Worm (Caenorhabditis elegans) whole organism, L4/young adult: ENCODE measurements around the gene abf-4.
"Not testable (repeated sequence)": the region's sequence is repeated elsewhere in the genome, so short reads cannot be mapped to it uniquely, and the experiment has no call there.

Source experiments
- dao-5 ChIP-seq: sonication (generic microtip); optimal IDR thresholded peaks from 2 replicates; lab custom pipeline; 2016; ENCODE audit warnings: missing genotype, missing genetic modification characterization, moderate library complexity, missing compliant biosample characterization
- him-1 ChIP-seq: sonication (generic microtip); optimal IDR thresholded peaks from 2 replicates; lab custom pipeline; 2016; ENCODE audit warnings: missing genotype, missing genetic modification reagents, missing genetic modification characterization, missing compliant biosample characterization

- TF ChIP-seq him-1, dao-5 (tag; lab: Kevin White, UChicago): not testable (repeated sequence)
Measured at ce11 chrV:20564054-20564453, 5.9 kb upstream of the abf-4 start, which contains the start of gene F26F2.13.
